Worm (Caenorhabditis elegans) whole organism, L1 larva: ENCODE measurements around the gene sel-13.
A peak's percentile ranks its signal among the peaks of the same experiment; 100 is the strongest.

Experiments
- C34B4.2 ChIP-seq: sonication (generic microtip); optimal IDR thresholded peaks from 2 replicates; lab custom pipeline; 2017; ENCODE audit warnings: mild to moderate bottlenecking, missing genetic modification characterization, missing compliant biosample characterization
- aly-2 ChIP-seq: fragments of 150-350 bp; optimal IDR thresholded peaks from 2 replicates; lab custom pipeline; 2014; ENCODE audit warnings: missing biosample characterization, missing genetic modification characterization
- ama-1 ChIP-seq: fragments of 150-350 bp; optimal IDR thresholded peaks from 2 replicates; lab custom pipeline; 2014
- blmp-1 ChIP-seq: fragments of 150-350 bp; optimal IDR thresholded peaks from 2 replicates; lab custom pipeline; 2014; ENCODE audit warnings: missing biosample characterization, missing genetic modification characterization
- ceh-63 ChIP-seq: fragments of 200-800 bp; sonication (Bioruptor generic); optimal IDR thresholded peaks from 2 replicates; lab custom pipeline; 2018; ENCODE audit warnings: mild to moderate bottlenecking, missing genetic modification characterization, missing compliant biosample characterization
- ceh-8 ChIP-seq: fragments of 200-800 bp; sonication (Bioruptor generic); optimal IDR thresholded peaks from 2 replicates; lab custom pipeline; 2018; ENCODE audit warnings: mild to moderate bottlenecking, missing genetic modification characterization, moderate library complexity, missing compliant biosample characterization
- ceh-88 ChIP-seq: fragments of 200-800 bp; sonication (Bioruptor generic); IDR thresholded peaks from 2 replicates; pipeline ENCODE4 v1.3.6; 2022; ENCODE audit warnings: missing genetic modification characterization, missing compliant biosample characterization
- ces-1 ChIP-seq: fragments of 150-350 bp; optimal IDR thresholded peaks from 2 replicates; lab custom pipeline; 2014; ENCODE audit warnings: missing biosample characterization, missing genetic modification reagents, missing genetic modification characterization
- efl-1 ChIP-seq, 4 experiments: fragments of 150-350 bp; optimal IDR thresholded peaks in 3 of 4; peaks in 1 of 4; 1 replicate in 1 of 4; 2 replicates in 3 of 4; lab custom pipeline; 2014; ENCODE audit warnings: missing biosample characterization in 2 of 4, missing genetic modification characterization in 2 of 4, missing genetic modification reagents in 2 of 4
- elt-2 ChIP-seq: sonication (generic microtip); optimal IDR thresholded peaks from 2 replicates; lab custom pipeline; 2016; ENCODE audit warnings: missing genetic modification characterization, mild to moderate bottlenecking, inconsistent platforms, missing compliant biosample characterization, missing genetic modification reagents
- elt-3 ChIP-seq, 6 experiments: fragments of 150-350 bp in 1 of 6; sonication (generic microtip); optimal IDR thresholded peaks; 2 replicates each; lab custom pipeline; 2017 to 2018; ENCODE audit warnings: missing biosample characterization in 6 of 6, missing genetic modification characterization in 6 of 6, inconsistent platforms in 1 of 6
- fkh-10 ChIP-seq: sonication (generic microtip); optimal IDR thresholded peaks from 2 replicates; lab custom pipeline; 2017; ENCODE audit warnings: missing biosample characterization, missing genetic modification reagents, missing genetic modification characterization
- fkh-8 ChIP-seq: sonication (generic microtip); optimal IDR thresholded peaks from 2 replicates; lab custom pipeline; 2016; ENCODE audit warnings: mild to moderate bottlenecking, missing genetic modification characterization, missing compliant biosample characterization
- isw-1 ChIP-seq: fragments of 200-800 bp; sonication (Bioruptor generic); IDR thresholded peaks from 2 replicates; pipeline ENCODE4 v1.3.6; 2022; ENCODE audit warnings: missing genetic modification characterization, missing compliant biosample characterization
- lin-14 ChIP-seq: fragments of 200-800 bp; sonication (Bioruptor generic); optimal IDR thresholded peaks from 2 replicates; lab custom pipeline; 2018; ENCODE audit warnings: mild to moderate bottlenecking, missing genetic modification characterization, moderate library complexity, missing compliant biosample characterization
- lin-35 ChIP-seq, 2 experiments: fragments of 150-350 bp; optimal IDR thresholded peaks; 2 replicates each; lab custom pipeline; 2014; ENCODE audit warnings: missing biosample characterization in 2 of 2, missing genetic modification characterization in 2 of 2, missing genetic modification reagents in 2 of 2
- lin-39 ChIP-seq: fragments of 150-350 bp; optimal IDR thresholded peaks from 2 replicates; lab custom pipeline; 2014; ENCODE audit warnings: missing biosample characterization, missing genetic modification reagents, missing genetic modification characterization
- mdl-1 ChIP-seq, 2 experiments: fragments of 150-350 bp; optimal IDR thresholded peaks; 2 replicates each; lab custom pipeline; 2014 to 2017; ENCODE audit warnings: missing biosample characterization in 2 of 2, missing genetic modification characterization in 2 of 2, inconsistent platforms in 1 of 2
- mep-1 ChIP-seq: fragments of 150-350 bp; optimal IDR thresholded peaks from 2 replicates; lab custom pipeline; 2014; ENCODE audit warnings: missing biosample characterization, missing genetic modification characterization
- nhr-12 ChIP-seq: sonication (generic microtip); optimal IDR thresholded peaks from 2 replicates; lab custom pipeline; 2017; ENCODE audit warnings: missing biosample characterization, missing genetic modification characterization
- nhr-19 ChIP-seq: fragments of 200-800 bp; sonication (Bioruptor generic); conservative IDR thresholded peaks from 2 replicates; pipeline ENCODE4 v1.3.6; 2022; ENCODE audit warnings: missing genetic modification characterization, missing compliant biosample characterization
- nhr-20 ChIP-seq: sonication (generic microtip); optimal IDR thresholded peaks from 2 replicates; lab custom pipeline; 2016; ENCODE audit warnings: mild to moderate bottlenecking, missing genetic modification characterization, missing compliant biosample characterization
- nhr-28 ChIP-seq: fragments of 150-350 bp; optimal IDR thresholded peaks from 2 replicates; lab custom pipeline; 2014; ENCODE audit warnings: missing biosample characterization, missing genetic modification characterization
- nhr-71 ChIP-seq: sonication (generic microtip); optimal IDR thresholded peaks from 2 replicates; lab custom pipeline; 2016; ENCODE audit warnings: mild to moderate bottlenecking, missing genetic modification characterization, moderate library complexity, missing compliant biosample characterization
- nhr-85 ChIP-seq: sonication (generic microtip); peaks from one replicate; lab custom pipeline; 2016; ENCODE audit warnings: missing genetic modification characterization, inconsistent platforms, missing compliant biosample characterization
- pax-3 ChIP-seq: fragments of 200-800 bp; sonication (Bioruptor generic); optimal IDR thresholded peaks from 2 replicates; lab custom pipeline; 2018; ENCODE audit warnings: mild to moderate bottlenecking, missing genetic modification characterization, moderate library complexity, missing compliant biosample characterization
- skn-1 ChIP-seq: fragments of 150-350 bp; optimal IDR thresholded peaks from 2 replicates; lab custom pipeline; 2014; ENCODE audit warnings: missing biosample characterization, missing genetic modification characterization
- snu-23 ChIP-seq: sonication (generic microtip); optimal IDR thresholded peaks from 2 replicates; lab custom pipeline; 2016; ENCODE audit warnings: missing genetic modification characterization, missing compliant biosample characterization
- sptf-1 ChIP-seq: fragments of 150-350 bp; optimal IDR thresholded peaks from 2 replicates; lab custom pipeline; 2014; ENCODE audit warnings: missing biosample characterization, missing genetic modification characterization
- unc-130 ChIP-seq: fragments of 150-350 bp; optimal IDR thresholded peaks from 2 replicates; lab custom pipeline; 2017; ENCODE audit warnings: missing biosample characterization, missing genetic modification characterization, inconsistent platforms
- vab-15 ChIP-seq: sonication (generic microtip); optimal IDR thresholded peaks from 2 replicates; lab custom pipeline; 2017; ENCODE audit warnings: missing genotype, mild to moderate bottlenecking, missing genetic modification characterization, missing compliant biosample characterization
- ztf-4 ChIP-seq: fragments of 150-350 bp; optimal IDR thresholded peaks from 2 replicates; lab custom pipeline; 2014; ENCODE audit warnings: missing biosample characterization, missing genetic modification characterization

Gene sel-13

DNA sequence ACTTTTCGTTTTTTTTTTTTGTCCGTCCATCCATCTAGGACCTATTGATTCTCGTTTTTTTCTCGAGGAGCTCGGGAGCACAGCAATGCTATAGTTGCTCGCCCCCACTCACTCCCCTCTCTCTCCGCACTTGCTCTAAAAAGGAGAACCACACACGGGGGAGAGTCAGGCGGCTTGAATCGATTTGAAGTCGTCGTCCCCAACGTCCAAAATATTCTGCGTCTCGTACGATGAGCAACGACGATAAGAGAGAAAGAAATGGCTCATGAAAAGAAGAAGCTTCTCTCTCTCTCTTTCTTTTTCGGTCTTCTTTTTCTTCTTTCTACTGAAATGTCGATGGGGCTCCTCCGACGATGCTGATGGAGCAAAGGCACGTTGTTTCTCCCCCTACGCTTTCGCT, 43.6 kb downstream of the sel-13 start (continued):
- peak; percentile 76 for TF ChIP-seq fkh-8 (tag; lab: Kevin White, UChicago)
- no peak for TF ChIP-seq nhr-28 (tag; lab: Kevin White, UChicago)
- no peak for TF ChIP-seq unc-130 (tag; lab: Kevin White, UChicago)
- TF ChIP-seq C34B4.2 = no peak
- peak; percentile 62 for TF ChIP-seq nhr-71
- peak; percentile 31 to 40 for TF ChIP-seq efl-1 (optimal IDR thresholded peaks at IDR 0.05; lab: Kevin White, UChicago)
- peak in 1 of 2 experiments; percentile 11 for TF ChIP-seq efl-1 (GFP tag; optimal IDR thresholded peaks at IDR 0.05 in 1 of 2; lab: Kevin White, UChicago)
- peak; percentile 58 for TF ChIP-seq snu-23
- TF ChIP-seq lin-14 (GFP tag; lab: Kevin White, UChicago) = peak; percentile 92
- TF ChIP-seq pax-3 = peak; percentile 36
- peak; percentile 41 for TF ChIP-seq mep-1 (tag; lab: Kevin White, UChicago)
- peak; percentile 36 for TF ChIP-seq skn-1
- TF ChIP-seq ceh-63 (GFP tag; lab: Kevin White, UChicago) = peak; percentile 25

DNA sequence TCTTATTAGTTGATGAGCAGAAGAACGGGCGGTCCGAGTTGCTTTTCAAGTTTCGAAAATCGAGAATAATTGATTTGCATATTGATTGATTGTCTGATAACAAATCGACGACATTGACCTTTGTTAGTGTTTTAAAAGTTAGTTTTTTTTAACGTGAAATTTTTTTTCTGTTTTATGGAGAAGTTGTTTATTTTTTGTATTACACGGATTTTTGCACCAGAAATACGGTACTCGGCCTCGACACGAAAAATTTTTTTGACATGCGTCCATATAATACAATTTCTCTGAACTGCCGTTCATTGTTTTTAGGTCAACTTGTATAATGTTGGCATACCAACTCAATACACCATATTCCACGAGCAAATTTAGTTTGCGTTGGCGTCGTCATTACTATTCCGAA, 44.6 kb downstream of the sel-13 start, which contains the start of gene T23F11.2:
TSS of gene T23F11.2 (minus strand) at position 101 of the 400 bp plus-strand sequence.
- TF ChIP-seq isw-1 (GFP tag; lab: Robert Waterston, UW) (no peak), nhr-19 (GFP tag; lab: Robert Waterston, UW) (no peak), aly-2 (tag; lab: Kevin White, UChicago) (no peak), ces-1 (GFP tag; lab: Kevin White, UChicago) (no peak), fkh-10 (GFP tag; lab: Kevin White, UChicago) (no peak), nhr-71 (no peak), ceh-8 (GFP tag; lab: Kevin White, UChicago) (no peak), vab-15 (tag; lab: Kevin White, UChicago) (no peak)

DNA sequence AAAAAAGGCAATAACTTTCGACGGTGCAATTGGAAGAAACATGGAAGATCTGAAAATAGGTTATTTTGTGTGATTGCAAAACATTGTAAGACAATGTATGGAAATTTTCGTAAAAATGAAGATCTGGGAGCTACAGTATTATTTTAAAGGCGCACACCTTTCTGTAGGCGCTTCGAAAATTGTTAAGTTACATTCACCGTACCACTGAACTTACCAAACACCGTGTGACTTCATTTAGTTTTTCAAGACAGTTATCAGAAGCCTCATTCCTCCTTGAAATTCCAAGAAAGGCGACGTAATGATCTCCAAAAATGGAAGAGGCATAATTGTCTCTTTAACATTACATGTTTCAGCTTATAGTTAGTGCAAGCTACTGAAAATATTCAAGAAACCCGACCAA, 46.1 kb downstream of the sel-13 start:
- TF ChIP-seq nhr-85 = peak; percentile 47
- peak; percentile 0 for TF ChIP-seq elt-2 (tag; lab: Kevin White, UChicago)
- TF ChIP-seq lin-39 (tag; lab: Kevin White, UChicago) = no peak
- TF ChIP-seq, all 84 proteins: peak for 2

DNA sequence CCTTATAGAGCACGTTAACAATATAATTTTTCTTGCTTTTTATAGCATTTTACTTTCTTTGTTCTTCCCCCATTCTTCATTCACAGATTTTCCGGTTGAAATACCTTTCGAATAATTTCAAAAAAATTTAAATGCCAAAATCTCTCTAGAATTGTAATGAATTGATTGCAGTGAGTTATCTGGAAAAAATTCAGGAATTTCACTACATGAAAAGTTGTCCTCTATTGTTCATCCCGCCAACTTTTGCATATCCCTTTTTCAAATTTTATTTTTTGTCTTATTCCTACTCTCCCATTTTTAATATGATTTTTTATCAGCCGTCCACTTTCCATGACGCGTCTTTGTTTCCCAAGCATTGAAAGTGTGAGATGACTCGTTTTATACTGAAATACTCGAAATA, 46.6 kb downstream of the sel-13 start:
- TF ChIP-seq nhr-12 (tag; lab: Kevin White, UChicago) (no peak), ztf-4 (no peak)

DNA sequence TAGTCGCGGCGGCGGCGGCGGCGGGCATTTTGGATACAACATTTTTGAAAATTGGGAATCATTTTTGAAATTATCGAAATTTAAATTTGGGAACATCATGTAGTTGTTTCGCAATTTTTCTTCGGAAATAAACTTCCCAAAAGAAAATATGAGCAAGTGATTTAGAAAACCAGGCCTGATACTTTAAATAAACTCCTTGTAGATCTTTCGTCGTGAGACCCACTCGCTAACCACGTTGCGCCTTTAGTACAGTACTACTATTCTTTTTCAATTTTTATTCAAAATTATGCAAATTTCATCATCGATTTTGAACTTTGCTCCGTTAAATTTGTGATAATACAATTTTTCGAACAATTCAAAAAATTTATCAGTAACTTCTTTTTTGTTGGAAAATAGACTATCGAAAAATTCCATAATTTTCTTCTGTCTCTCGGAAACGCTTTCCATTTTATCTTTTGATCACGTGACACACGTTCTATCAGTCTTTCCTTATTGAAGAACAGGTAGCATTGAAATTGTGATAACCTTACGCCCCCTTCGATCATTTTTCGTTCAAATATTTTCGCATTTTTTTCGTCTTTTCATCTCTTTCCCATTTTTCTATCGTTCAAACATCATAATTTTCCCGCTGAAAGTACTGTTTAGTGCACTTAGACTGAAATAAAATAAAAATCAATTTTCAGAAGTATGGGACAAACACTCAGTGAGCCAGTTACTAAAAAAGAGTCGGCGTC, 50.0 kb downstream of the sel-13 start, which contains the start of gene ppm-2:
TSS of gene ppm-2 (plus strand) at position 684 of the 734 bp plus-strand sequence.
- TF ChIP-seq nhr-20 = peak; percentile 15
- no peak for TF ChIP-seq ceh-88 (GFP tag; lab: Robert Waterston, UW)
- no peak for TF ChIP-seq sptf-1 (tag; lab: Kevin White, UChicago)
- no peak for TF ChIP-seq mdl-1 (tag; optimal IDR thresholded peaks at IDR 0.05; lab: Kevin White, UChicago)
- no peak for TF ChIP-seq lin-39 (tag; lab: Kevin White, UChicago)
- peak in 2 of 6 experiments; percentile 13 to 61 for TF ChIP-seq elt-3 (tag; optimal IDR thresholded peaks at IDR 0.05; lab: Kevin White, UChicago)
- peak; percentile 48 for TF ChIP-seq ama-1
- TF ChIP-seq pax-3 = no peak
- TF ChIP-seq nhr-19 (GFP tag; lab: Robert Waterston, UW) = peak; percentile 39; the same call in 1 of the 2 replicates
- no peak for TF ChIP-seq unc-130 (tag; lab: Kevin White, UChicago)
- TF ChIP-seq elt-2 (tag; lab: Kevin White, UChicago) = peak; percentile 44
- TF ChIP-seq lin-35 (GFP tag; optimal IDR thresholded peaks at IDR 0.05; lab: Kevin White, UChicago) = peak in 1 of 2 experiments; percentile 27
- TF ChIP-seq blmp-1 (tag; lab: Kevin White, UChicago) = peak; percentile 69
- no peak for TF ChIP-seq efl-1 (optimal IDR thresholded peaks at IDR 0.05; lab: Kevin White, UChicago)
- TF ChIP-seq efl-1 (GFP tag; optimal IDR thresholded peaks at IDR 0.05 in 1 of 2; lab: Kevin White, UChicago) = peak in 1 of 2 experiments; percentile 37
